Fruit fly (Drosophila melanogaster) whole organism, wandering third instar larva: ENCODE data around the gene CG32262.

Experiments used
- Abd-B ChIP-seq: fragments of >200 bp; optimal IDR thresholded peaks from 2 replicates; lab custom pipeline; 2017; ENCODE audit warnings: missing biosample characterization, missing genetic modification characterization
- CG32264 ChIP-seq: fragments of 200-800 bp; sonication (Bioruptor generic); optimal IDR thresholded peaks from 2 replicates; lab custom pipeline; 2016; ENCODE audit warnings: missing biosample characterization, missing genetic modification characterization
- CG9705 ChIP-seq: fragments of 200-800 bp; sonication (Bioruptor generic); optimal IDR thresholded peaks from 2 replicates; lab custom pipeline; 2018; ENCODE audit warnings: missing biosample characterization, mild to moderate bottlenecking, missing genetic modification characterization
- CrebA ChIP-seq: fragments of 200-800 bp; sonication (Bioruptor generic); optimal IDR thresholded peaks from 2 replicates; lab custom pipeline; 2016; ENCODE audit warnings: missing biosample characterization, mild to moderate bottlenecking, missing genetic modification characterization, borderline replicate concordance
- Dfd ChIP-seq: fragments of >200 bp; optimal IDR thresholded peaks from 2 replicates; lab custom pipeline; 2017; ENCODE audit warnings: missing biosample characterization, missing genetic modification characterization
- Dif ChIP-seq: fragments of 200-275, 200-300 bp; sonication (Bioruptor generic); optimal IDR thresholded peaks from 2 replicates; lab custom pipeline; 2018; ENCODE audit warnings: missing biosample characterization, missing genetic modification characterization; ENCODE audit not compliant: partially characterized antibody
- GATAd ChIP-seq: sonication (Bioruptor generic); optimal IDR thresholded peaks from 2 replicates; lab custom pipeline; 2016; ENCODE audit warnings: missing biosample characterization, missing genetic modification characterization
- HLH106 ChIP-seq: fragments of 200-800 bp; optimal IDR thresholded peaks from 3 replicates; lab custom pipeline; 2019; ENCODE audit warnings: missing biosample characterization, mild to moderate bottlenecking, missing genetic modification characterization, moderate library complexity
- Hnf4 ChIP-seq: fragments of 200-800 bp; sonication (Bioruptor generic); optimal IDR thresholded peaks from 2 replicates; lab custom pipeline; 2016; ENCODE audit warnings: missing biosample characterization, mild to moderate bottlenecking, missing genetic modification characterization
- Hr78 ChIP-seq: fragments of >200 bp; optimal IDR thresholded peaks from 2 replicates; lab custom pipeline; 2017; ENCODE audit warnings: missing biosample characterization, missing genetic modification characterization
- Hr83 ChIP-seq: fragments of 200-300 bp; sonication (Bioruptor generic); optimal IDR thresholded peaks from 2 replicates; lab custom pipeline; 2016; ENCODE audit warnings: missing biosample characterization, mild to moderate bottlenecking, missing genetic modification characterization, moderate library complexity; ENCODE audit not compliant: poor library complexity, severe bottlenecking
- Jra ChIP-seq: sonication (Bioruptor generic); optimal IDR thresholded peaks from 2 replicates; lab custom pipeline; 2016; ENCODE audit warnings: missing biosample characterization, missing genetic modification characterization
- Mio ChIP-seq: sonication (Bioruptor generic); optimal IDR thresholded peaks from 2 replicates; lab custom pipeline; 2016; ENCODE audit warnings: missing biosample characterization, missing genetic modification characterization
- Myc ChIP-seq: fragments of >200 bp; optimal IDR thresholded peaks from 2 replicates; lab custom pipeline; 2017
- N ChIP-seq: fragments of >200 bp; optimal IDR thresholded peaks from 2 replicates; lab custom pipeline; 2018; ENCODE audit warnings: missing biosample characterization, missing external identifiers, missing genetic modification characterization
- OdsH ChIP-seq: fragments of 200-800 bp; sonication (Bioruptor generic); optimal IDR thresholded peaks from 2 replicates; lab custom pipeline; 2016; ENCODE audit warnings: missing biosample characterization, mild to moderate bottlenecking, missing genetic modification characterization
- Rel ChIP-seq, 2 experiments: fragments of 200-800 bp; sonication (Bioruptor generic) in 1 of 2; optimal IDR thresholded peaks; 2 replicates in 1 of 2; 3 replicates in 1 of 2; lab custom pipeline; 2016 to 2019; ENCODE audit warnings: mild to moderate bottlenecking in 2 of 2, missing biosample characterization in 2 of 2, missing genetic modification characterization in 2 of 2, moderate library complexity in 1 of 2
- Sp1 ChIP-seq: fragments of 200-800 bp; sonication (Bioruptor generic); optimal IDR thresholded peaks from 3 replicates; lab custom pipeline; 2019; ENCODE audit warnings: missing biosample characterization, mild to moderate bottlenecking, missing genetic modification characterization, moderate library complexity
- Vsx2 ChIP-seq: fragments of 200-300, 225-300 bp; sonication (Bioruptor generic); optimal IDR thresholded peaks from 2 replicates; lab custom pipeline; 2018; ENCODE audit warnings: missing biosample characterization, missing genetic modification characterization; ENCODE audit not compliant: partially characterized antibody
- br ChIP-seq: fragments of 200-800 bp; sonication (Bioruptor generic); optimal IDR thresholded peaks from 2 replicates; lab custom pipeline; 2016; ENCODE audit warnings: missing biosample characterization, missing genetic modification characterization
- brk ChIP-seq: fragments of 200-800 bp; sonication (Bioruptor generic); optimal IDR thresholded peaks from 2 replicates; lab custom pipeline; 2016; ENCODE audit warnings: missing biosample characterization, mild to moderate bottlenecking, missing genetic modification characterization
- dl ChIP-seq, 2 experiments: fragments of 175-275, 200-275 bp in 1 of 2; fragments of 200-275 bp in 1 of 2; sonication (Bioruptor generic); optimal IDR thresholded peaks; lab custom pipeline; 2018; ENCODE audit warnings: mild to moderate bottlenecking in 2 of 2, missing biosample characterization in 2 of 2, missing genetic modification characterization in 2 of 2, moderate library complexity in 2 of 2; ENCODE audit not compliant: partially characterized antibody in 2 of 2, insufficient read depth in 1 of 2
- dmrt93B ChIP-seq: fragments of 200-800 bp; sonication (Bioruptor generic); optimal IDR thresholded peaks from 2 replicates; lab custom pipeline; 2018; ENCODE audit warnings: missing biosample characterization, mild to moderate bottlenecking, missing genetic modification characterization
- dsf ChIP-seq: sonication (Bioruptor generic); optimal IDR thresholded peaks from 2 replicates; lab custom pipeline; 2016; ENCODE audit warnings: missing biosample characterization, missing genetic modification characterization, borderline replicate concordance
- ey ChIP-seq: fragments of 200-800 bp; sonication (Bioruptor generic); optimal IDR thresholded peaks from 2 replicates; lab custom pipeline; 2016; ENCODE audit warnings: missing biosample characterization, missing genetic modification characterization
- foxo ChIP-seq, 2 experiments: fragments of 200-800 bp; sonication (Bioruptor generic); optimal IDR thresholded peaks; 2 replicates in 1 of 2; 3 replicates in 1 of 2; lab custom pipeline; 2016 to 2017; ENCODE audit warnings: missing biosample characterization in 2 of 2, missing genetic modification characterization in 2 of 2
- fru ChIP-seq: fragments of 200-800 bp; sonication (Bioruptor generic); optimal IDR thresholded peaks from 3 replicates; lab custom pipeline; 2016; ENCODE audit warnings: missing biosample characterization, mild to moderate bottlenecking, missing genetic modification characterization
- h ChIP-seq: fragments of 200-800 bp; sonication (Bioruptor generic); optimal IDR thresholded peaks from 3 replicates; lab custom pipeline; 2016; ENCODE audit warnings: missing biosample characterization, mild to moderate bottlenecking, missing genetic modification characterization
- jim ChIP-seq: fragments of 175-275, 200-325 bp; sonication (Bioruptor generic); optimal IDR thresholded peaks from 2 replicates; lab custom pipeline; 2016; ENCODE audit warnings: missing biosample characterization, mild to moderate bottlenecking, missing genetic modification characterization
- lola ChIP-seq: fragments of >200 bp; optimal IDR thresholded peaks from 2 replicates; lab custom pipeline; 2017; ENCODE audit warnings: missing biosample characterization, missing genetic modification characterization
- pan ChIP-seq: fragments of >200 bp; optimal IDR thresholded peaks from 2 replicates; lab custom pipeline; 2017
- psq ChIP-seq: fragments of 200-800 bp; sonication (Bioruptor generic); optimal IDR thresholded peaks from 3 replicates; lab custom pipeline; 2017; ENCODE audit warnings: missing biosample characterization, mild to moderate bottlenecking, missing genetic modification characterization, moderate library complexity
- rgr ChIP-seq: fragments of 200-800 bp; sonication (Bioruptor generic); optimal IDR thresholded peaks from 3 replicates; lab custom pipeline; 2016; ENCODE audit warnings: missing biosample characterization, mild to moderate bottlenecking, missing genetic modification characterization
- sv ChIP-seq: fragments of 200-800 bp; sonication (Bioruptor generic); optimal IDR thresholded peaks from 3 replicates; lab custom pipeline; 2016; ENCODE audit warnings: missing biosample characterization, missing genetic modification characterization
- tai ChIP-seq: sonication (Bioruptor generic); optimal IDR thresholded peaks from 2 replicates; lab custom pipeline; 2016; ENCODE audit warnings: missing biosample characterization, missing genetic modification characterization
- usp ChIP-seq: fragments of >200 bp; optimal IDR thresholded peaks from 2 replicates; lab custom pipeline; 2017; ENCODE audit warnings: missing biosample characterization, missing genetic modification characterization

CG32262 gene

dm6 chr3L:3791043-3791682, 18.8 kb downstream of the CG32262 start:
- no peak for TF ChIP-seq Abd-B (GFP tag; lab: Kevin White, UChicago)
- TF ChIP-seq Sp1 (GFP tag; lab: Kevin White, UChicago): no peak
- no peak for TF ChIP-seq N
- TF ChIP-seq tai: no peak
- no peak for TF ChIP-seq dsf (GFP tag; lab: Kevin White, UChicago)
- peak in 1 of 2 experiments; percentile 4 for TF ChIP-seq foxo (GFP tag; optimal IDR thresholded peaks at IDR 0.05; lab: Kevin White, UChicago)
- no peak for TF ChIP-seq pan (lab: Kevin White, UChicago)
- peak; percentile 7 for TF ChIP-seq ey (GFP tag; lab: Kevin White, UChicago)
- TF ChIP-seq HLH106 (tag; lab: Kevin White, UChicago): no peak
- no peak for TF ChIP-seq br
- no peak for TF ChIP-seq Hr78 (GFP tag; lab: Kevin White, UChicago)
- TF ChIP-seq, all 38 proteins: peak for 2

dm6 chr3L:3790504-3790903, 19.5 kb downstream of the CG32262 start, which contains the start of gene CG32266:
CG32266 (plus strand) TSS chr3L:3790804.
- no peak for TF ChIP-seq Mio (GFP tag; lab: Kevin White, UChicago)
- no peak for TF ChIP-seq ey (GFP tag; lab: Kevin White, UChicago)
- TF ChIP-seq CG9705 (GFP tag; lab: Kevin White, UChicago): no peak
- TF ChIP-seq Jra (GFP tag; lab: Kevin White, UChicago): no peak
- no peak for TF ChIP-seq brk (GFP tag; lab: Kevin White, UChicago)
- TF ChIP-seq Abd-B (GFP tag; lab: Kevin White, UChicago): no peak
- no peak for TF ChIP-seq HLH106 (tag; lab: Kevin White, UChicago)

DNA sequence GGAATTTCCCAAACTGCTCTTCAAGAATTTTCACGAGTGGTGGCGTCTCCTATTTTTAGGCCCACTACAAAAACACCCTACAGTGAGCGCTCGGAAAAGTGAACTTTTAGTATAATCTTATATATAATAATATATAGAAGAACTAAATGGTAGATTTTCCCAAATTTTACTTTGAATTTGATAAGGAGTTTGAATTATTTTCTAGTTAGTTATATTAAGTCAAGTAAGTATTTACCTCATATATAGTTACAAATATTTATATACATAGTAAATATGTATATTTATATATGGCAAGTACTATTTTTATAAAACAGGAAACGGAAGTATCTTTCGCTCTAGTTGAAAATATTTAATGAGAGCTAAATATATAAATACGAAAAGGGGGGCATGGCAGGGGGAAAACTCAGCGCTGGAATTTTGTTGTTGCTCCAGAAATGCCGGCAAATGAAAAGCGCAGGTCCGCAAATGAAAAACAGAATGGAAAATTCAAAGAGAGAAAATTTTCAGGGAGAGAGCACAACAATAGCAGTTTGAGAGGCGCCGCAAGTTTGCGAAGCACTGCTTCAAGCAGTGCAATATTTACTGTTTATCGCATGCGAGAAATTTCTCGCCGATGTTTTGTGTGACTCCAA, 21.1 kb downstream of the CG32262 start:
- no peak for TF ChIP-seq Mio (GFP tag; lab: Kevin White, UChicago)
- peak; percentile 88 for TF ChIP-seq Myc (lab: Kevin White, UChicago)

DNA sequence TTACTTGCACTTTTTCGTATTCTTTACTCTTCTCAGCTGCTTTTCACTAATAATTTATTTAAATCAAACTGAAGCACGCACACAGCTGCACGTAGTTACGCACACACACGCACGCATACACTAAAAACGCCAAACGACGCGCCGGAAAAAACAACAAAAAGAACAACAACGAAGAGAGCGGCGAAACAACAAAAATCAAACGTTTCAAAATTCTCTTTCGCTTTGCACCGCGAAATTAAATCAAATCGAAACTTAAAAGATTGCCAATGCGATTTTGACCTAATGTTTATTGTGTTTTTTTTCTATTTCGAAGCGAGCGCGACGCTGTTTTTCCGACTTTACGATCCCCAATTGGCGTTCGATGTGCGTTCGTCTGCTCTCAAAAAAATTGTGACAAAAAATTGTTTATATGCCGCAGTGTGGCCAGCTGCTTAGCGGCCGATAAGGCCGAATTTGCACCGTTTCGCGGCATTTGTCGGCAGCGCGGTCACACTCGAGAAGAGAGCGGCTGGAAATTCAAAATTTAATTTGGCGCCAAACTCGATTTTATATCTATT, 22.3 kb downstream of the CG32262 start:
- TF ChIP-seq rgr (GFP tag; lab: Kevin White, UChicago) (peak; percentile 50), sv (no peak), Mio (GFP tag; lab: Kevin White, UChicago) (no peak), lola (GFP tag; lab: Kevin White, UChicago) (no peak), Hr83 (GFP tag; lab: Kevin White, UChicago) (peak; percentile 24), OdsH (GFP tag; lab: Kevin White, UChicago) (no peak), Myc (lab: Kevin White, UChicago) (no peak), pan (lab: Kevin White, UChicago) (no peak), Hnf4 (GFP tag; lab: Kevin White, UChicago) (no peak), CG9705 (GFP tag; lab: Kevin White, UChicago) (no peak), tai (no peak), h (GFP tag; lab: Kevin White, UChicago) (peak; percentile 46), Dif (GFP tag; lab: Kevin White, UChicago) (peak; percentile 41), dmrt93B (GFP tag; lab: Kevin White, UChicago) (no peak), Dfd (GFP tag; lab: Kevin White, UChicago) (no peak), HLH106 (tag; lab: Kevin White, UChicago) (no peak), Sp1 (GFP tag; lab: Kevin White, UChicago) (peak; percentile 46), GATAd (GFP tag; lab: Kevin White, UChicago) (no peak), Jra (GFP tag; lab: Kevin White, UChicago) (no peak), dl (GFP tag; optimal IDR thresholded peaks at IDR 0.05; lab: Kevin White, UChicago; ENCODE audit: insufficient read depth in 1 of 2, partially characterized antibody in 2 of 2) (no peak), fru (no peak), psq (GFP tag; lab: Kevin White, UChicago) (peak; percentile 22), dsf (GFP tag; lab: Kevin White, UChicago) (no peak), br (peak; percentile 44), usp (GFP tag; lab: Kevin White, UChicago) (no peak), CG32264 (GFP tag; lab: Kevin White, UChicago) (no peak), foxo (GFP tag; optimal IDR thresholded peaks at IDR 0.05; lab: Kevin White, UChicago) (peak in 1 of 2 experiments; percentile 14), N (no peak), jim (GFP tag; lab: Kevin White, UChicago) (no peak), Abd-B (GFP tag; lab: Kevin White, UChicago) (no peak), ey (GFP tag; lab: Kevin White, UChicago) (no peak), Vsx2 (peak; percentile 82), brk (GFP tag; lab: Kevin White, UChicago) (no peak), Rel (GFP tag; optimal IDR thresholded peaks at IDR 0.05; lab: Kevin White, UChicago) (no peak), Rel (tag; optimal IDR thresholded peaks at IDR 0.05; lab: Kevin White, UChicago) (no peak), CrebA (GFP tag; lab: Kevin White, UChicago) (no peak)
